Worm (Caenorhabditis elegans) whole organism, L1 larva: Measurements from ENCODE around the gene immt-2.

Experiments used
- ces-1 ChIP-seq: fragments of 150-350 bp; optimal IDR thresholded peaks from 2 replicates; lab custom pipeline; 2014; ENCODE audit warnings: missing biosample characterization, missing genetic modification reagents, missing genetic modification characterization
- efl-3 ChIP-seq: fragments of 200-800 bp; sonication (Bioruptor generic); optimal IDR thresholded peaks from 2 replicates; lab custom pipeline; 2018; ENCODE audit warnings: mild to moderate bottlenecking, missing genetic modification characterization, missing compliant biosample characterization
- mab-9 ChIP-seq: fragments of 200-800 bp; sonication (Bioruptor generic); IDR thresholded peaks from 2 replicates; pipeline ENCODE4 v1.3.6; 2022; ENCODE audit warnings: missing genetic modification reagents, missing genetic modification characterization, missing compliant biosample characterization
- nhr-77 ChIP-seq: fragments of 150-350 bp; optimal IDR thresholded peaks from 2 replicates; lab custom pipeline; 2014; ENCODE audit warnings: missing biosample characterization, missing genetic modification characterization
- unc-62 ChIP-seq: fragments of 150-350 bp; optimal IDR thresholded peaks from 2 replicates; lab custom pipeline; 2014; ENCODE audit warnings: missing biosample characterization, missing genetic modification reagents, missing genetic modification characterization

ce11 chrV:16815261-16815660, 26.2 kb downstream of the immt-2 start, which contains the start of gene T20B3.1:
- TF ChIP-seq unc-62 (GFP tag; lab: Kevin White, UChicago) (no peak), nhr-77 (no peak), efl-3 (GFP tag; lab: Kevin White, UChicago) (no peak), mab-9 (GFP tag; lab: Robert Waterston, UW) (no peak), ces-1 (GFP tag; lab: Kevin White, UChicago) (no peak)
